Worm (Caenorhabditis elegans) whole organism, mixed stage, embryonic: ENCODE measurements around the gene mdt-1.2.

ENCODE experiments used
- blmp-1 ChIP-seq: fragments of 150-350 bp; optimal IDR thresholded peaks from 2 replicates; lab custom pipeline; 2014; ENCODE audit warnings: missing biosample characterization, missing genetic modification characterization
- ceh-39 ChIP-seq: fragments of 150-350 bp; optimal IDR thresholded peaks from 2 replicates; lab custom pipeline; 2014; ENCODE audit warnings: missing biosample characterization, missing genetic modification characterization
- ceh-83 ChIP-seq: fragments of 200-800 bp; sonication (Bioruptor generic); optimal IDR thresholded peaks from 2 replicates; lab custom pipeline; 2018; ENCODE audit warnings: mild to moderate bottlenecking, missing genetic modification characterization, missing compliant biosample characterization
- elt-1 ChIP-seq: sonication (generic microtip); optimal IDR thresholded peaks from 2 replicates; lab custom pipeline; 2017; ENCODE audit warnings: missing genetic modification characterization, mild to moderate bottlenecking, missing compliant biosample characterization, antibody characterized with exemption, moderate library complexity, borderline replicate concordance; ENCODE audit not compliant: insufficient read depth
- elt-3 ChIP-seq: fragments of 150-350 bp; optimal IDR thresholded peaks from 2 replicates; lab custom pipeline; 2014; ENCODE audit warnings: missing biosample characterization, missing genetic modification characterization
- flh-1 ChIP-seq: fragments of 200-800 bp; sonication (Bioruptor generic); optimal IDR thresholded peaks from 2 replicates; lab custom pipeline; 2018; ENCODE audit warnings: mild to moderate bottlenecking, missing genetic modification characterization, moderate library complexity, missing compliant biosample characterization
- ham-2 ChIP-seq: fragments of 200-800 bp; sonication (Bioruptor generic); optimal IDR thresholded peaks from 2 replicates; lab custom pipeline; 2018; ENCODE audit warnings: mild to moderate bottlenecking, missing genetic modification characterization, missing compliant biosample characterization
- lin-13 ChIP-seq: fragments of 150-350 bp; optimal IDR thresholded peaks from 2 replicates; lab custom pipeline; 2014; ENCODE audit warnings: missing biosample characterization, missing genetic modification characterization
- mab-5 ChIP-seq: fragments of 150-350 bp; optimal IDR thresholded peaks from 2 replicates; lab custom pipeline; 2014; ENCODE audit warnings: missing biosample characterization, missing genetic modification characterization
- nhr-12 ChIP-seq: fragments of 150-350 bp; optimal IDR thresholded peaks from 2 replicates; lab custom pipeline; 2014; ENCODE audit warnings: missing biosample characterization, missing genetic modification characterization
- nhr-237 ChIP-seq: fragments of 150-350 bp; optimal IDR thresholded peaks from 2 replicates; lab custom pipeline; 2014; ENCODE audit warnings: missing biosample characterization, missing genetic modification characterization
- nhr-76 ChIP-seq: sonication (generic microtip); optimal IDR thresholded peaks from 2 replicates; lab custom pipeline; 2017; ENCODE audit warnings: missing biosample characterization, missing genetic modification characterization
- sptf-1 ChIP-seq: sonication (generic microtip); optimal IDR thresholded peaks from 2 replicates; lab custom pipeline; 2017; ENCODE audit warnings: mild to moderate bottlenecking, missing genetic modification characterization, moderate library complexity, missing compliant biosample characterization
- unc-62 ChIP-seq: fragments of 150-350 bp; optimal IDR thresholded peaks from 2 replicates; lab custom pipeline; 2014; ENCODE audit warnings: missing biosample characterization, missing genetic modification reagents, missing genetic modification characterization

DNA sequence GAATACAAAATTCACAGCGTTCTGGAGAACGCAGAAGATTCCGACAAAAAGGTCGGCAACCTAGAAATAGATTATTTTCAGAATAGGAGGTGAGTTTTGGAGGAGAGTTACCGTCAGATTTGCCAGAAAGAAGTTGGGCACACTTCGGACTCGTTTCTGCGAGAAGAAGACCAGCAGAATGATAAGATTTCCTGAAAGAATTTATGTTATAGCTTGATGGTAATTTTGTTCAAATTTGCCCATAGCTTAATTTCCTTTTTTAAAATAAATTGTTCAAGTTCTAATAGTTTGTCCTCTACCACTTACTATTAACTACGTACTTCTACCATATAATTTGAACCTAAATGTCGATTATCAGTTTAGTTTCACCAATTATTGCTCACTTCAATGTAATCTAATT, 5.8 kb downstream of the mdt-1.2 start:
- no peak for TF ChIP-seq ceh-83 (GFP tag; lab: Kevin White, UChicago)
- TF ChIP-seq mab-5 (tag; lab: Kevin White, UChicago): no peak
- TF ChIP-seq blmp-1 (tag; lab: Kevin White, UChicago): no peak
- TF ChIP-seq nhr-237: no peak
- no peak for TF ChIP-seq ham-2 (GFP tag; lab: Kevin White, UChicago)
- no peak for TF ChIP-seq unc-62
- no peak for TF ChIP-seq ceh-39 (tag; lab: Kevin White, UChicago)
- no peak for TF ChIP-seq nhr-76 (tag; lab: Kevin White, UChicago)
- no peak for TF ChIP-seq nhr-12
- no peak for TF ChIP-seq sptf-1
- no peak for TF ChIP-seq flh-1
- TF ChIP-seq elt-3 (tag; lab: Kevin White, UChicago): no peak
- TF ChIP-seq lin-13: no peak
- no peak for TF ChIP-seq elt-1 (tag; lab: Kevin White, UChicago)
